Worm (Caenorhabditis elegans) whole organism, early embryonic: ENCODE results near the gene srx-133.

Experiments used
- B0310.2 ChIP-seq: sonication (generic microtip); optimal IDR thresholded peaks from 2 replicates; lab custom pipeline; 2016; ENCODE audit warnings: mild to moderate bottlenecking, missing genetic modification characterization, missing compliant biosample characterization
- F13C5.2 ChIP-seq: sonication (generic microtip); optimal IDR thresholded peaks from 2 replicates; lab custom pipeline; 2017; ENCODE audit warnings: mild to moderate bottlenecking, missing genetic modification characterization, inconsistent platforms, missing compliant biosample characterization
- aly-1 ChIP-seq: sonication (generic microtip); optimal IDR thresholded peaks from 2 replicates; lab custom pipeline; 2016; ENCODE audit warnings: missing genetic modification characterization, missing compliant biosample characterization
- ama-1 ChIP-seq: fragments of 150-350 bp; optimal IDR thresholded peaks from 2 replicates; lab custom pipeline; 2014
- ceh-13 ChIP-seq: fragments of 200-800 bp; sonication (Bioruptor generic); optimal IDR thresholded peaks from 2 replicates; lab custom pipeline; 2018; ENCODE audit warnings: mild to moderate bottlenecking, missing genetic modification characterization, missing compliant biosample characterization
- ceh-36 ChIP-seq: sonication (generic microtip); optimal IDR thresholded peaks from 2 replicates; lab custom pipeline; 2016; ENCODE audit warnings: missing genetic modification characterization, inconsistent platforms, missing compliant biosample characterization
- ets-7 ChIP-seq: sonication (generic microtip); optimal IDR thresholded peaks from 2 replicates; lab custom pipeline; 2016; ENCODE audit warnings: missing genotype, missing genetic modification characterization, missing compliant biosample characterization
- flt-1 ChIP-seq: fragments of 200-800 bp; sonication (Bioruptor generic); IDR thresholded peaks from 2 replicates; pipeline ENCODE4 v1.3.6; 2022; ENCODE audit warnings: missing genetic modification characterization, missing compliant biosample characterization
- hmbx-1 ChIP-seq: sonication (generic microtip); optimal IDR thresholded peaks from 2 replicates; lab custom pipeline; 2016; ENCODE audit warnings: mild to moderate bottlenecking, missing genetic modification characterization, missing compliant biosample characterization
- hmg-4 ChIP-seq: fragments of 200-800 bp; sonication (Bioruptor generic); optimal IDR thresholded peaks from 2 replicates; lab custom pipeline; 2018; ENCODE audit warnings: mild to moderate bottlenecking, missing genetic modification characterization, missing compliant biosample characterization
- hnd-1 ChIP-seq: sonication (generic microtip); optimal IDR thresholded peaks from 2 replicates; lab custom pipeline; 2016; ENCODE audit warnings: missing genetic modification characterization, missing compliant biosample characterization
- pes-1 ChIP-seq: fragments of 200-800 bp; sonication (Bioruptor generic); IDR thresholded peaks from 2 replicates; pipeline ENCODE4 v1.3.6; 2022; ENCODE audit warnings: missing genetic modification reagents, missing genetic modification characterization, missing compliant biosample characterization
- scrt-1 ChIP-seq: fragments of 200-800 bp; sonication (Bioruptor generic); IDR thresholded peaks from 2 replicates; pipeline ENCODE4 v1.3.6; 2022; ENCODE audit warnings: missing genetic modification characterization, missing compliant biosample characterization
- sea-1 ChIP-seq: fragments of 200-800 bp; sonication (Bioruptor generic); conservative IDR thresholded peaks from 2 replicates; pipeline ENCODE4 v1.3.6; 2022; ENCODE audit warnings: missing genetic modification characterization, missing compliant biosample characterization
- tbx-11 ChIP-seq: fragments of 200-800 bp; sonication (Bioruptor generic); IDR thresholded peaks from 2 replicates; pipeline ENCODE4 v1.3.6; 2022; ENCODE audit warnings: missing genetic modification characterization, missing compliant biosample characterization
- tbx-37 ChIP-seq: fragments of 200-800 bp; sonication (Bioruptor generic); conservative IDR thresholded peaks from 2 replicates; pipeline ENCODE4 v1.3.6; 2022; ENCODE audit warnings: missing genetic modification reagents, missing genetic modification characterization, missing compliant biosample characterization
- tra-4 ChIP-seq: sonication (generic microtip); optimal IDR thresholded peaks from 2 replicates; lab custom pipeline; 2017; ENCODE audit warnings: missing genetic modification characterization, missing compliant biosample characterization

srx-133 gene

DNA sequence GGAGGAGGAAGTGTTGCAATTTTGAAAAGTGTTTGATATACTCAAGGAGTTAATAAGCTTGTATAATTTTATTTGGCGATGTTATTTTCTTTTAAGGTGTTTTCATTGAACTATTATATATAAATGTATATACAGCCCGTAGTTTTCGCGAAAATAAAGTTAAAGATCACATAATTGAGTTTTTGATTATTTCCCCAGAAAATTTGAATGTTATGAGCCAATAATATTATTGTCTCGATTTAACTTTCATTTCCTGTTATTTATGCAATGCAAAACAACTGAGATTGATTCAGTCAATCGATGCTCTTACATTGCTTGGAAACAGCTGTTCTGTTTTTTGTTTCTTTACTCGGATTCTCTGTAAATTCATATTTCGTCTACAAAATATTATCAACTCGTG lies at the start of gene srx-133:
srx-133 (plus strand) TSS at position 301 of the 400 bp plus-strand sequence.
- no peak for TF ChIP-seq sea-1 (GFP tag; lab: Robert Waterston, UW)
- no peak for TF ChIP-seq tbx-11 (GFP tag; lab: Robert Waterston, UW)
- no peak for TF ChIP-seq tbx-37 (GFP tag; lab: Robert Waterston, UW)

DNA sequence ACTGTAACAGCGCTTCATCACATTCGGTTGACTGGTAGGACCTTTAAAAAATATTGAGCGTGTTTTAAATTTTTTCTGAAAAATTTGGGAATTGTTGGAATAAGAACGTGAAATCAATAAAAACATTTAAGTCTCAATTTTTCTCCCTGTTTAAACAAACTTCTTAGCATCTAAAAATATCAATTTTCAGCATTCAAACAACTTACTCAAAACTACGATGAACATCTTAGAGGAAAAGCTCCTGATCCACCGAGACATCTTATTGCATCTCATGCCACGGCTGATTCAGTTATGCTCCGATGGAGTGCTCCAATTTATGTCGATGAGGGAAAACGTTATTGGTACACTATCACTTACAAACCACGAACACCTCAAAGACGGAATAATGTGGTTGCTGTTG lies 49.3 kb upstream of the srx-133 start:
- TF ChIP-seq hnd-1 (tag; lab: Kevin White, UChicago) (no peak), pes-1 (GFP tag; lab: Robert Waterston, UW) (no peak), ceh-13 (GFP tag; lab: Kevin White, UChicago) (no peak), ets-7 (no peak), B0310.2 (no peak), ceh-36 (tag; lab: Kevin White, UChicago) (no peak), tbx-11 (GFP tag; lab: Robert Waterston, UW) (no peak)

- no peak for TF ChIP-seq F13C5.2
- no peak for TF ChIP-seq tbx-11 (GFP tag; lab: Robert Waterston, UW)
- TF ChIP-seq aly-1 (tag; lab: Kevin White, UChicago) = no peak
- TF ChIP-seq B0310.2 = no peak
- no peak for TF ChIP-seq flt-1 (GFP tag; lab: Robert Waterston, UW)
- TF ChIP-seq sea-1 (GFP tag; lab: Robert Waterston, UW) = 0 out of 2 replicates have a peak, but pooled peaks have one; percentile 40
- TF ChIP-seq ama-1 (lab: Kevin White, UChicago) = peak; percentile 22
- TF ChIP-seq ceh-13 (GFP tag; lab: Kevin White, UChicago) = no peak
- no peak for TF ChIP-seq tbx-37 (GFP tag; lab: Robert Waterston, UW)
- TF ChIP-seq ets-7 = no peak
- no peak for TF ChIP-seq hnd-1 (tag; lab: Kevin White, UChicago)
- TF ChIP-seq tra-4 = no peak
- TF ChIP-seq hmg-4 = no peak
- TF ChIP-seq scrt-1 (GFP tag; lab: Robert Waterston, UW) = no peak
- TF ChIP-seq pes-1 (GFP tag; lab: Robert Waterston, UW) = no peak
These were observed 44.6 kb upstream of the srx-133 start, which contains the start of gene swan-2 for ce11 chrV:13803902-13804301. swan-2 (minus strand) TSS chrV:13804281.

DNA sequence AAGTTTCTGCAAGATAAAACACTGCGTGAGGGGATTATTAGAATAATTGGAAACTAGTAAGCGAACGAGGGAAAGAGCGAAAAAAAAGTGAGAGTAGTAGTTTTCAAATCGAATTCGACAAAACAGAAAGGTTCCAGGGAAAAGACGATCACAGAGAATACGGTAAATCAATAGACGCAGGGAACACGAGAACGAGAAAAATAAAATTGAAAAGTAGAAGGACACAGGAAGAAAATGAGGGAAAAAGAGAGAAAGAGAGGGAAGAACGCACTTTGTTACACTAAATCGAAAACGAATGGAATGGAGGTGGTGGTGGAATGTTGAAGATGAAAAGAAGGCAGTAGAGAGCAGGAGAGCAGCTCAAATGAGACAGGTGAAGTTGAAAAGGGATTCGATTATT lies 41.2 kb upstream of the srx-133 start, which contains the start of gene swan-1:
swan-1 (minus strand) TSS at position 6 of the 400 bp plus-strand sequence.
- TF ChIP-seq ama-1 (lab: Kevin White, UChicago) = no peak
- TF ChIP-seq ceh-13 (GFP tag; lab: Kevin White, UChicago) = no peak
- no peak for TF ChIP-seq hnd-1 (tag; lab: Kevin White, UChicago)
- TF ChIP-seq flt-1 (GFP tag; lab: Robert Waterston, UW) = no peak

DNA sequence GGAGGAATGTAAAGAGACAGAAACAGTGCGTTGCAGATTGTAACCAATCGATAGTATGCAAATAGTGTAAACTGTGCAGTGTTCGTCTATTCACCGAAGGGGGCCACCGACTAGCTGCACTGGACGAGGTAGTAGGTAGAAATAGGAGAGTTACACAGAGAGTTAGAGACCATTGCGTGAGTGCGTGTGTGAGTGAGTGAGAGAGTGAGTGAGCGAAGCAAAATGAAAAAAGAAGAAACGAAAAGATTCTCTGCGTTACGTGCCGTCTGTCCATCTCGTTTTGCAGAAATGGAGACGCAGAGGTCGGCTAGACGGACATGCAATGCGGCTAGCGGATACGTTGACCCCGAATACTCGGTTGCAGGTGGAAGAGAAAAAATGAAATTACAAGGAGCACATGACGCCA lies 40.0 kb upstream of the srx-133 start:
- TF ChIP-seq aly-1 (tag; lab: Kevin White, UChicago) (peak; percentile 63), pes-1 (GFP tag; lab: Robert Waterston, UW) (no peak), tbx-37 (GFP tag; lab: Robert Waterston, UW) (no peak), tra-4 (no peak), F13C5.2 (peak; percentile 44), hmg-4 (peak; percentile 88)

- TF ChIP-seq ama-1 (lab: Kevin White, UChicago) (no peak), tbx-11 (GFP tag; lab: Robert Waterston, UW) (no peak), pes-1 (GFP tag; lab: Robert Waterston, UW) (no peak), F13C5.2 (no peak), tra-4 (no peak), scrt-1 (GFP tag; lab: Robert Waterston, UW) (no peak), sea-1 (GFP tag; lab: Robert Waterston, UW) (no peak), flt-1 (GFP tag; lab: Robert Waterston, UW) (no peak), aly-1 (tag; lab: Kevin White, UChicago) (no peak), hmbx-1 (tag; lab: Kevin White, UChicago) (no peak), ceh-36 (tag; lab: Kevin White, UChicago) (no peak), hnd-1 (tag; lab: Kevin White, UChicago) (no peak), B0310.2 (no peak), tbx-37 (GFP tag; lab: Robert Waterston, UW) (no peak), hmg-4 (no peak), ets-7 (no peak), ceh-13 (GFP tag; lab: Kevin White, UChicago) (no peak)
These were observed 36.1 kb upstream of the srx-133 start for ce11 chrV:13812330-13812729.

DNA sequence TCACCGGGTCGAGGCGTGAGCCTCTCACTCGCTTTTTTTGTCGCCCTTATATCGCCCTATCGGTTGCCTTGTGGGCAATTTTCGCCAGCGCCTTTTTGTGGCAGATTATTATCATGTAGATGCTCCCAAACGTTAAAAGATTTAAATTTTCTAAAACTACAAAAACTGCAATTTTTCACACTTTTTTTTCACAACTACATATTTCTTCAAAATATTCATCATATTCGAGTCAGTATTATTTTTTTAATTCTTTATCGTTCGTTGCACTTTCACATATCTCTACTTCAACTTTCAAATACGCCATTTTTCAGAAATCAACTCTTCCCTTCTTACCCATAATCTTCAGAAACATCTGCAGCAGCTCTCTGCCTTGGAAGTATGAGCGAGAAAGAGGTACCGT lies 35.5 kb upstream of the srx-133 start, which contains the start of gene ceh-24:
ceh-24 (plus strand) TSS at position 301 of the 400 bp plus-strand sequence.
- no peak for TF ChIP-seq tbx-37 (GFP tag; lab: Robert Waterston, UW)
- TF ChIP-seq hmbx-1 (tag; lab: Kevin White, UChicago) = no peak
- TF ChIP-seq sea-1 (GFP tag; lab: Robert Waterston, UW) = no peak
- no peak for TF ChIP-seq tra-4
- TF ChIP-seq aly-1 (tag; lab: Kevin White, UChicago) = no peak
- TF ChIP-seq ets-7 = no peak

ce11 chrV:13816877-13817276 lies 31.6 kb upstream of the srx-133 start, which contains the start of gene F55B12.2:
F55B12.2 (minus strand) TSS chrV:13816977.
- no peak for TF ChIP-seq ceh-13 (GFP tag; lab: Kevin White, UChicago)
- no peak for TF ChIP-seq tbx-11 (GFP tag; lab: Robert Waterston, UW)
- no peak for TF ChIP-seq hmg-4
- TF ChIP-seq sea-1 (GFP tag; lab: Robert Waterston, UW) = no peak
